Fruit fly (Drosophila melanogaster) whole organism, embryonic: ENCODE results near the gene CG5644.

Experiments
- Blimp-1 ChIP-seq: fragments of 200-800 bp; sonication (Bioruptor generic); optimal IDR thresholded peaks from 3 replicates; lab custom pipeline; 2018; ENCODE audit warnings: missing biosample characterization, missing genetic modification characterization, mild to moderate bottlenecking, moderate library complexity, missing genetic modification reagents
- C15 ChIP-seq: fragments of 200-800 bp; sonication (Bioruptor generic); IDR thresholded peaks from 3 replicates; pipeline ENCODE4 v1.3.6; 2022; ENCODE audit warnings: missing biosample characterization, missing genetic modification characterization
- CG11695 ChIP-seq: fragments of 200-800 bp; sonication (Bioruptor generic); IDR thresholded peaks from 3 replicates; pipeline ENCODE4 v1.3.6; 2022; ENCODE audit warnings: missing biosample characterization, missing genetic modification characterization
- CG12071 ChIP-seq: fragments of 200-800 bp; sonication (Bioruptor generic); optimal IDR thresholded peaks from 3 replicates; lab custom pipeline; 2018; ENCODE audit warnings: missing biosample characterization, mild to moderate bottlenecking, missing genetic modification characterization
- CG14050 ChIP-seq: fragments of 200-800 bp; sonication (Bioruptor generic); IDR thresholded peaks from 3 replicates; pipeline ENCODE4 v1.3.6; 2022; ENCODE audit warnings: missing biosample characterization, missing genetic modification characterization
- CG14710 ChIP-seq: fragments of 200-800 bp; sonication (Bioruptor generic); optimal IDR thresholded peaks from 3 replicates; lab custom pipeline; 2019; ENCODE audit warnings: missing biosample characterization, mild to moderate bottlenecking, missing genetic modification characterization, moderate library complexity
- CG15601 ChIP-seq: fragments of 200-800 bp; sonication (Bioruptor generic); optimal IDR thresholded peaks from 3 replicates; lab custom pipeline; 2019; ENCODE audit warnings: missing biosample characterization, mild to moderate bottlenecking, missing genetic modification characterization, moderate library complexity
- CG16863 ChIP-seq: fragments of 200-800 bp; sonication (Bioruptor generic); optimal IDR thresholded peaks from 3 replicates; lab custom pipeline; 2016; ENCODE audit warnings: missing biosample characterization, missing genetic modification characterization
- CG17361 ChIP-seq: fragments of 200-800 bp; sonication (Bioruptor generic); IDR thresholded peaks from 3 replicates; pipeline ENCODE4 v1.3.6; 2022; ENCODE audit warnings: missing biosample characterization, missing genetic modification characterization
- CG17568 ChIP-seq: fragments of 200-800 bp; sonication (Bioruptor generic); optimal IDR thresholded peaks from 2 replicates; lab custom pipeline; 2018; ENCODE audit warnings: missing biosample characterization, mild to moderate bottlenecking, missing genetic modification characterization, moderate library complexity
- CG17912 ChIP-seq: fragments of 200-800 bp; sonication (Bioruptor generic); optimal IDR thresholded peaks from 2 replicates; lab custom pipeline; 2018; ENCODE audit warnings: missing biosample characterization, mild to moderate bottlenecking, missing genetic modification characterization
- CG18011 ChIP-seq: fragments of 200-800 bp; sonication (Bioruptor generic); optimal IDR thresholded peaks from 2 replicates; lab custom pipeline; 2017; ENCODE audit warnings: missing biosample characterization, missing genetic modification characterization, mild to moderate bottlenecking, moderate library complexity, missing genotype
- CG1832 ChIP-seq: fragments of 200-800 bp; sonication (Bioruptor generic); optimal IDR thresholded peaks from 2 replicates; lab custom pipeline; 2017; ENCODE audit warnings: missing biosample characterization, mild to moderate bottlenecking, missing genetic modification characterization, inconsistent platforms
- CG18764 ChIP-seq: fragments of 200-800 bp; sonication (Bioruptor generic); optimal IDR thresholded peaks from 3 replicates; lab custom pipeline; 2016; ENCODE audit warnings: missing biosample characterization, missing genetic modification characterization
- CG2199 ChIP-seq: fragments of 200-800 bp; sonication (Bioruptor generic); IDR thresholded peaks from 3 replicates; pipeline ENCODE4 v1.3.6; 2022; ENCODE audit warnings: missing biosample characterization, missing genetic modification characterization
- CG31365 ChIP-seq: fragments of 200-800 bp; sonication (Bioruptor generic); optimal IDR thresholded peaks from 2 replicates; lab custom pipeline; 2018; ENCODE audit warnings: missing biosample characterization, mild to moderate bottlenecking, missing genetic modification characterization
- CG34376 ChIP-seq: fragments of 200-800 bp; sonication (Bioruptor generic); optimal IDR thresholded peaks from 2 replicates; lab custom pipeline; 2018; ENCODE audit warnings: missing biosample characterization, mild to moderate bottlenecking, missing genetic modification characterization
- CG4854 ChIP-seq: fragments of 200-800 bp; sonication (Bioruptor generic); optimal IDR thresholded peaks from 2 replicates; lab custom pipeline; 2016; ENCODE audit warnings: missing biosample characterization, missing genetic modification characterization, inconsistent platforms
- CG7271 ChIP-seq: fragments of 200-800 bp; sonication (Bioruptor generic); optimal IDR thresholded peaks from 2 replicates; lab custom pipeline; 2018; ENCODE audit warnings: missing biosample characterization, mild to moderate bottlenecking, missing genetic modification characterization, moderate library complexity
- CHES-1-like ChIP-seq: fragments of 200-800 bp; sonication (Bioruptor generic); optimal IDR thresholded peaks from 2 replicates; lab custom pipeline; 2016; ENCODE audit warnings: missing biosample characterization, missing genetic modification characterization
- Dbx ChIP-seq: fragments of 200-800 bp; sonication (Bioruptor generic); IDR thresholded peaks from 3 replicates; pipeline ENCODE4 v1.3.6; 2022; ENCODE audit warnings: missing biosample characterization, missing genetic modification characterization
- ERR ChIP-seq: fragments of 200-800 bp; sonication (Bioruptor generic); optimal IDR thresholded peaks from 2 replicates; lab custom pipeline; 2016; ENCODE audit warnings: missing biosample characterization, missing genetic modification characterization
- HLH3B ChIP-seq: fragments of 200-800 bp; sonication (Bioruptor generic); IDR thresholded peaks from 2 replicates; pipeline ENCODE4 v1.3.6; 2022; ENCODE audit warnings: missing biosample characterization, missing genetic modification characterization
- Kr ChIP-seq: fragments of 200-800 bp; sonication (Bioruptor generic); optimal IDR thresholded peaks from 2 replicates; lab custom pipeline; 2017; ENCODE audit warnings: missing biosample characterization, mild to moderate bottlenecking, missing genetic modification characterization
- MESR4 ChIP-seq: fragments of 200-800 bp; sonication (Bioruptor generic); optimal IDR thresholded peaks from 2 replicates; lab custom pipeline; 2018; ENCODE audit warnings: missing biosample characterization, mild to moderate bottlenecking, missing genetic modification characterization, moderate library complexity
- Meics ChIP-seq: fragments of 200-800 bp; sonication (Bioruptor generic); optimal IDR thresholded peaks from 2 replicates; lab custom pipeline; 2017; ENCODE audit warnings: missing biosample characterization, mild to moderate bottlenecking, missing genetic modification characterization
- NC2β ChIP-seq: fragments of 200-800 bp; sonication (Bioruptor generic); optimal IDR thresholded peaks from 2 replicates; lab custom pipeline; 2016; ENCODE audit warnings: missing biosample characterization, missing genetic modification characterization
- NFAT ChIP-seq: fragments of 200-800 bp; sonication (Bioruptor generic); IDR thresholded peaks from 2 replicates; pipeline ENCODE4 v1.3.6; 2022; ENCODE audit warnings: missing biosample characterization, missing genetic modification characterization
- NK7.1 ChIP-seq: fragments of 200-800 bp; sonication (Bioruptor generic); optimal IDR thresholded peaks from 3 replicates; lab custom pipeline; 2016; ENCODE audit warnings: missing biosample characterization, missing genetic modification characterization
- Nf-YC ChIP-seq: fragments of 200-800 bp; optimal IDR thresholded peaks from 3 replicates; lab custom pipeline; 2019; ENCODE audit warnings: missing biosample characterization, mild to moderate bottlenecking, missing genetic modification characterization, moderate library complexity
- Ptx1 ChIP-seq: fragments of 200-800 bp; sonication (Bioruptor generic); IDR thresholded peaks from 2 replicates; pipeline ENCODE4 v1.3.6; 2022; ENCODE audit warnings: missing biosample characterization, missing genetic modification characterization
- Rfx ChIP-seq: fragments of 200-800 bp; sonication (Bioruptor generic); IDR thresholded peaks from 2 replicates; pipeline ENCODE4 v1.3.6; 2022; ENCODE audit warnings: missing biosample characterization, missing genetic modification characterization
- Six4 ChIP-seq: fragments of 200-800 bp; sonication (Bioruptor generic); optimal IDR thresholded peaks from 2 replicates; lab custom pipeline; 2016; ENCODE audit warnings: missing biosample characterization, missing genetic modification characterization
- Sox102F ChIP-seq: fragments of 200-800 bp; sonication (Bioruptor generic); optimal IDR thresholded peaks from 2 replicates; lab custom pipeline; 2018; ENCODE audit warnings: missing biosample characterization, mild to moderate bottlenecking, missing genetic modification characterization, moderate library complexity
- Sry-β ChIP-seq: fragments of 200-800 bp; sonication (Bioruptor generic); optimal IDR thresholded peaks from 2 replicates; lab custom pipeline; 2018; ENCODE audit warnings: missing biosample characterization, mild to moderate bottlenecking, missing genetic modification characterization, moderate library complexity
- Ssrp ChIP-seq: fragments of 200-800 bp; sonication (Bioruptor generic); optimal IDR thresholded peaks from 2 replicates; lab custom pipeline; 2018; ENCODE audit warnings: missing biosample characterization, mild to moderate bottlenecking, missing genetic modification characterization, moderate library complexity
- abd-A ChIP-seq: fragments of 200-800 bp; sonication (Bioruptor generic); optimal IDR thresholded peaks from 3 replicates; lab custom pipeline; 2019; ENCODE audit warnings: missing biosample characterization, mild to moderate bottlenecking, missing genetic modification characterization, moderate library complexity
- az2 ChIP-seq: fragments of 200-800 bp; sonication (Bioruptor generic); optimal IDR thresholded peaks from 3 replicates; lab custom pipeline; 2016; ENCODE audit warnings: missing biosample characterization, missing genetic modification characterization
- cas ChIP-seq: fragments of 200-800 bp; sonication (Bioruptor generic); IDR thresholded peaks from 2 replicates; pipeline ENCODE4 v1.3.6; 2022; ENCODE audit warnings: missing biosample characterization, missing genetic modification characterization
- chif ChIP-seq, 2 experiments: fragments of 200-800 bp; sonication (Bioruptor generic); optimal IDR thresholded peaks; 3 replicates each; lab custom pipeline; 2016; ENCODE audit warnings: missing biosample characterization in 2 of 2, missing genetic modification characterization in 2 of 2
- crp ChIP-seq, 2 experiments: fragments of 200-800 bp; sonication (Bioruptor generic); optimal IDR thresholded peaks; 2 replicates in 1 of 2; 3 replicates in 1 of 2; lab custom pipeline; 2017; ENCODE audit warnings: missing biosample characterization in 2 of 2, missing genetic modification characterization in 2 of 2, mild to moderate bottlenecking in 1 of 2, moderate library complexity in 1 of 2
- dan ChIP-seq: fragments of 200-800 bp; sonication (Bioruptor generic); IDR thresholded peaks from 2 replicates; pipeline ENCODE4 v1.3.6; 2022; ENCODE audit warnings: missing biosample characterization, missing genetic modification characterization
- dpn ChIP-seq, 2 experiments: fragments of 200-800 bp; sonication (Bioruptor generic); optimal IDR thresholded peaks; 3 replicates each; lab custom pipeline; 2016; ENCODE audit warnings: missing biosample characterization in 2 of 2, missing genetic modification characterization in 2 of 2
- fd64A ChIP-seq: fragments of 200-800 bp; sonication (Bioruptor generic); optimal IDR thresholded peaks from 3 replicates; lab custom pipeline; 2018; ENCODE audit warnings: missing biosample characterization, mild to moderate bottlenecking, missing genetic modification characterization
- h ChIP-seq: fragments of >200 bp; optimal IDR thresholded peaks from 2 replicates; lab custom pipeline; 2017
- kni ChIP-seq: fragments of 200-800 bp; sonication (Bioruptor generic); optimal IDR thresholded peaks from 3 replicates; lab custom pipeline; 2017; ENCODE audit warnings: mild to moderate bottlenecking, missing biosample characterization, missing genetic modification reagents, missing genetic modification characterization
- lab ChIP-seq: fragments of 200-800 bp; sonication (Bioruptor generic); optimal IDR thresholded peaks from 3 replicates; lab custom pipeline; 2017; ENCODE audit warnings: missing biosample characterization, missing genetic modification characterization, mild to moderate bottlenecking, moderate library complexity, missing genetic modification reagents
- onecut ChIP-seq: fragments of 200-800 bp; sonication (Bioruptor generic); IDR thresholded peaks from 2 replicates; pipeline ENCODE4 v1.3.6; 2022; ENCODE audit warnings: missing biosample characterization, missing genetic modification characterization
- pros ChIP-seq: fragments of 200-800 bp; sonication (Bioruptor generic); optimal IDR thresholded peaks from 3 replicates; lab custom pipeline; 2019; ENCODE audit warnings: missing biosample characterization, mild to moderate bottlenecking, missing genetic modification characterization, moderate library complexity
- ssp ChIP-seq: fragments of 200-800 bp; sonication (Bioruptor generic); IDR thresholded peaks from 2 replicates; pipeline ENCODE4 v1.3.6; 2022; ENCODE audit warnings: missing biosample characterization, missing genetic modification characterization
- vfl ChIP-seq: fragments of 200-800 bp; sonication (Bioruptor generic); optimal IDR thresholded peaks from 2 replicates; lab custom pipeline; 2016; ENCODE audit warnings: missing biosample characterization, missing genetic modification characterization

The CG5644 gene

DNA sequence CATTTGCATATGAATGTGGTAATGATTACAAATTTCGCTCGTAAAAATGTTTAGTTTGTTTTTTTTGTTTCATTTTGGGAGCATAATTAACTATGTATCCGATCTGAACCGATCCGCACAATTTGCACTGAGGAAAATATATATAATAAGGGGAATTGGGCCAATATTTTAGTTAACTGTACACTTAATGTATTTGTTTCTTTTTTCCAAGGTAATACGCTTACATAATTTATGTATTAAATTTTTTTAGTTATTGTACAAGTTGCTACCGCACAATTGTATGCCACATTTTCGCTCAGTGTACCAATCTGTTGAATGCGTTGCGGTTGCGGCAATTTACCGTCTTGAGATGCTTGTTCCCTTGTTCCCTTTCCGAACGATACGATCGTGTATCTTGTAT lies 46.0 kb upstream of the CG5644 start (continued):
- peak; percentile 75 for TF ChIP-seq CG15601
- peak; percentile 94 for TF ChIP-seq Ptx1 (GFP tag; lab: Robert Waterston, UW)
- TF ChIP-seq CG11695 (GFP tag; lab: Robert Waterston, UW) = peak; percentile 92
- no peak for TF ChIP-seq CG34376 (GFP tag; lab: Kevin White, UChicago)
- peak; percentile 34 for TF ChIP-seq CG17912 (GFP tag; lab: Kevin White, UChicago)
- TF ChIP-seq CG31365 (tag; lab: Kevin White, UChicago) = peak; percentile 32
- TF ChIP-seq CHES-1-like = peak; percentile 70
- TF ChIP-seq az2 (GFP tag; lab: Kevin White, UChicago) = peak; percentile 79
- peak; percentile 86 for TF ChIP-seq onecut (GFP tag; lab: Robert Waterston, UW)
- peak; percentile 21 for TF ChIP-seq abd-A
- TF ChIP-seq ERR (GFP tag; lab: Kevin White, UChicago) = peak; percentile 45
- TF ChIP-seq crp (GFP tag; optimal IDR thresholded peaks at IDR 0.05; lab: Kevin White, UChicago) = peak in 1 of 2 experiments; percentile 30
- peak; percentile 92 for TF ChIP-seq Rfx
- peak; percentile 83 to 87 for TF ChIP-seq dpn (GFP tag; optimal IDR thresholded peaks at IDR 0.05; lab: Kevin White, UChicago)
- TF ChIP-seq HLH3B = peak; percentile 94
- TF ChIP-seq Sox102F = peak; percentile 89
- peak; percentile 47 for TF ChIP-seq fd64A (GFP tag; lab: Kevin White, UChicago)
- peak; percentile 73 for TF ChIP-seq Six4 (GFP tag; lab: Kevin White, UChicago)
- TF ChIP-seq cas (GFP tag; lab: Robert Waterston, UW) = peak; percentile 72; the same call in 1 of the 2 replicates
- TF ChIP-seq dan = peak; percentile 67
- TF ChIP-seq h (lab: Kevin White, UChicago) = no peak
- TF ChIP-seq Ssrp = peak; percentile 78
- peak; percentile 73 to 87 for TF ChIP-seq chif (GFP tag; optimal IDR thresholded peaks at IDR 0.05; lab: Kevin White, UChicago)
- peak; percentile 68 for TF ChIP-seq CG4854
- TF ChIP-seq CG14710 (tag; lab: Kevin White, UChicago) = peak; percentile 75
- peak; percentile 83 for TF ChIP-seq lab (GFP tag; lab: Kevin White, UChicago)
- TF ChIP-seq CG18011 (GFP tag; lab: Kevin White, UChicago) = peak; percentile 2
- TF ChIP-seq NC2β (GFP tag; lab: Kevin White, UChicago) = peak; percentile 65
- TF ChIP-seq CG14050 (GFP tag; lab: Robert Waterston, UW) = peak; percentile 81
- TF ChIP-seq Meics (GFP tag; lab: Kevin White, UChicago) = peak; percentile 74
- no peak for TF ChIP-seq MESR4 (GFP tag; lab: Kevin White, UChicago)
- no peak for TF ChIP-seq CG1832 (GFP tag; lab: Kevin White, UChicago)
- TF ChIP-seq NFAT (GFP tag; lab: Robert Waterston, UW) = peak; percentile 82
- peak; percentile 26 for TF ChIP-seq Nf-YC
- no peak for TF ChIP-seq kni (GFP tag; lab: Kevin White, UChicago)
- TF ChIP-seq Blimp-1 (GFP tag; lab: Kevin White, UChicago) = peak; percentile 82
- TF ChIP-seq Kr = no peak
- peak; percentile 82; the same call in 2 of the 3 replicates for TF ChIP-seq CG2199
- TF ChIP-seq pros (GFP tag; lab: Kevin White, UChicago) = peak; percentile 75
- TF ChIP-seq Dbx (GFP tag; lab: Robert Waterston, UW) = peak; percentile 75; the same call in 2 of the 3 replicates
- peak; percentile 60 for TF ChIP-seq NK7.1 (GFP tag; lab: Kevin White, UChicago)
- peak; percentile 68 for TF ChIP-seq CG18764 (GFP tag; lab: Kevin White, UChicago)
- TF ChIP-seq CG12071 (GFP tag; lab: Kevin White, UChicago) = peak; percentile 76
- peak; percentile 22 for TF ChIP-seq CG7271 (tag; lab: Kevin White, UChicago)
- TF ChIP-seq vfl (GFP tag; lab: Kevin White, UChicago) = peak; percentile 69
- TF ChIP-seq CG16863 (GFP tag; lab: Kevin White, UChicago) = peak; percentile 77
- TF ChIP-seq Sry-β = no peak
- TF ChIP-seq CG17361 (GFP tag; lab: Robert Waterston, UW) = peak; percentile 84
- peak; percentile 65 for TF ChIP-seq CG17568 (GFP tag; lab: Kevin White, UChicago)
- peak; percentile 56; the same call in 1 of the 3 replicates for TF ChIP-seq C15 (GFP tag; lab: Robert Waterston, UW)
- peak; percentile 81 for TF ChIP-seq ssp (GFP tag; lab: Robert Waterston, UW)
